Worm (Caenorhabditis elegans): ENCODE results near the gene ncr-2.
A peak's percentile ranks its signal among the peaks of the same experiment; 100 is the strongest.

Gene ncr-2

ce11 chrIII:8299734-8300133, 41.6 kb downstream of the ncr-2 start:
- TF ChIP-seq ztf-11 (tag; optimal IDR thresholded peaks at IDR 0.05) = no peak
- no peak for TF ChIP-seq crh-2 (tag; optimal IDR thresholded peaks at IDR 0.05)
- no peak for TF ChIP-seq nhr-237 (tag; optimal IDR thresholded peaks at IDR 0.05)
- TF ChIP-seq fos-1 (tag; optimal IDR thresholded peaks at IDR 0.05) = peak; percentile 59
- no peak for TF ChIP-seq R02D3.7 (tag; optimal IDR thresholded peaks at IDR 0.05)

- no peak for TF ChIP-seq elt-3 (tag; optimal IDR thresholded peaks at IDR 0.05)
- no peak for TF ChIP-seq alr-1 (tag; optimal IDR thresholded peaks at IDR 0.05)
- TF ChIP-seq nhr-237 (tag; optimal IDR thresholded peaks at IDR 0.05) = no peak
- no peak for TF ChIP-seq ZK546.5 (tag; optimal IDR thresholded peaks at IDR 0.05)
- no peak for TF ChIP-seq unc-62 (GFP tag; optimal IDR thresholded peaks at IDR 0.05)
- TF ChIP-seq sma-3 (GFP tag; optimal IDR thresholded peaks at IDR 0.05) = no peak
- TF ChIP-seq sem-4 (tag; optimal IDR thresholded peaks at IDR 0.05) = no peak
- TF ChIP-seq nhr-25 (tag; optimal IDR thresholded peaks at IDR 0.05) = no peak
- TF ChIP-seq dmd-4 (tag; optimal IDR thresholded peaks at IDR 0.05) = no peak
- no peak for TF ChIP-seq lin-39 (tag; optimal IDR thresholded peaks at IDR 0.05)
- no peak for TF ChIP-seq gmeb-1 (tag; optimal IDR thresholded peaks at IDR 0.05)
- TF ChIP-seq ceh-82 (tag; optimal IDR thresholded peaks at IDR 0.05) = no peak
- TF ChIP-seq nhr-77 (tag; optimal IDR thresholded peaks at IDR 0.05) = no peak
- no peak for TF ChIP-seq ztf-4 (tag; optimal IDR thresholded peaks at IDR 0.05)
- TF ChIP-seq blmp-1 (tag; optimal IDR thresholded peaks at IDR 0.05; ENCODE audit: insufficient read depth) = no peak
- TF ChIP-seq egl-27 (tag; optimal IDR thresholded peaks at IDR 0.05) = no peak
- TF ChIP-seq ceh-16 (tag; optimal IDR thresholded peaks at IDR 0.05) = no peak
- TF ChIP-seq nhr-129 (tag; optimal IDR thresholded peaks at IDR 0.05) = no peak
- no peak for TF ChIP-seq ztf-11 (tag; optimal IDR thresholded peaks at IDR 0.05)
- no peak for TF ChIP-seq peb-1 (tag; optimal IDR thresholded peaks at IDR 0.05)
Measured at ce11 chrIII:8300860-8301396, 42.8 kb downstream of the ncr-2 start.

- TF ChIP-seq F13H6.1 (tag; optimal IDR thresholded peaks at IDR 0.05) = no peak
- no peak for TF ChIP-seq Y55F3AM.14 (GFP tag; optimal IDR thresholded peaks at IDR 0.05)
- no peak for TF ChIP-seq ztf-4 (tag; optimal IDR thresholded peaks at IDR 0.05)
- TF ChIP-seq nhr-6 (tag; optimal IDR thresholded peaks at IDR 0.05) = no peak
- no peak for TF ChIP-seq peb-1 (tag; optimal IDR thresholded peaks at IDR 0.05)
- TF ChIP-seq sma-9 (GFP tag; optimal IDR thresholded peaks at IDR 0.05) = no peak
- no peak for TF ChIP-seq sma-9 (tag; optimal IDR thresholded peaks at IDR 0.05)
- no peak for TF ChIP-seq mbf-1 (tag; optimal IDR thresholded peaks at IDR 0.05)
- TF ChIP-seq nhr-21 (tag; optimal IDR thresholded peaks at IDR 0.05) = no peak
- no peak for TF ChIP-seq sem-4 (tag; optimal IDR thresholded peaks at IDR 0.05)
- no peak for TF ChIP-seq mab-5 (tag; optimal IDR thresholded peaks at IDR 0.05)
Measured at ce11 chrIII:8303440-8303839, 45.3 kb downstream of the ncr-2 start.

ce11 chrIII:8305304-8305703, 47.2 kb downstream of the ncr-2 start:
- TF ChIP-seq ama-1 (optimal IDR thresholded peaks at IDR 0.05) (no peak), F13H6.1 (tag; optimal IDR thresholded peaks at IDR 0.05) (no peak), nhr-129 (tag; optimal IDR thresholded peaks at IDR 0.05) (no peak), ceh-16 (tag; optimal IDR thresholded peaks at IDR 0.05) (no peak), lin-11 (tag; optimal IDR thresholded peaks at IDR 0.05) (no peak), Y55F3AM.14 (GFP tag; optimal IDR thresholded peaks at IDR 0.05) (no peak), sma-9 (GFP tag; optimal IDR thresholded peaks at IDR 0.05) (no peak), sma-9 (tag; optimal IDR thresholded peaks at IDR 0.05) (no peak), nhr-6 (tag; optimal IDR thresholded peaks at IDR 0.05) (no peak), nhr-77 (tag; optimal IDR thresholded peaks at IDR 0.05) (no peak), mab-5 (tag; optimal IDR thresholded peaks at IDR 0.05) (no peak), unc-55 (GFP tag; optimal IDR thresholded peaks at IDR 0.05) (no peak), C34F6.9 (tag; optimal IDR thresholded peaks at IDR 0.05) (no peak), peb-1 (tag; optimal IDR thresholded peaks at IDR 0.05) (no peak), snpc-4 (tag; optimal IDR thresholded peaks at IDR 0.05) (no peak), elt-3 (tag; optimal IDR thresholded peaks at IDR 0.05) (no peak), nhr-10 (tag; optimal IDR thresholded peaks at IDR 0.05) (no peak), mdl-1 (tag; optimal IDR thresholded peaks at IDR 0.05) (no peak), unc-39 (tag; optimal IDR thresholded peaks at IDR 0.05) (no peak), ztf-11 (tag; optimal IDR thresholded peaks at IDR 0.05) (no peak)

Measured in whole organism, L2 larva.